Worm (Caenorhabditis elegans) whole organism, L4 larva: ENCODE results near the gene zyg-12.

Experiments
- F49E8.2 ChIP-seq: sonication (generic microtip); optimal IDR thresholded peaks from 2 replicates; lab custom pipeline; 2016; ENCODE audit warnings: missing compliant biosample characterization, mild to moderate bottlenecking, missing genetic modification characterization, borderline replicate concordance
- T20F7.1 ChIP-seq: fragments of 200-800 bp; sonication (Bioruptor generic); optimal IDR thresholded peaks from 2 replicates; lab custom pipeline; 2018; ENCODE audit warnings: mild to moderate bottlenecking, missing genetic modification characterization, missing compliant biosample characterization
- Y48G9A.11 ChIP-seq: fragments of 200-800 bp; sonication (Bioruptor generic); IDR thresholded peaks from 2 replicates; pipeline ENCODE4 v1.3.6; 2022; ENCODE audit warnings: missing genetic modification reagents, missing genetic modification characterization, missing compliant biosample characterization
- ZK546.5 ChIP-seq, 2 experiments: sonication (generic microtip); optimal IDR thresholded peaks; 2 replicates each; lab custom pipeline; 2017; ENCODE audit warnings: missing biosample characterization in 2 of 2, missing genetic modification characterization in 2 of 2
- aha-1 ChIP-seq: fragments of 150-350 bp; peaks from one replicate; lab custom pipeline; 2014; ENCODE audit warnings: missing biosample characterization, missing genetic modification characterization
- arid-1 ChIP-seq: fragments of 200-800 bp; sonication (Bioruptor generic); conservative IDR thresholded peaks from 2 replicates; pipeline ENCODE4 v1.3.6; 2022; ENCODE audit warnings: missing genetic modification reagents, missing genetic modification characterization, missing compliant biosample characterization
- ceh-82 ChIP-seq: sonication (generic microtip); optimal IDR thresholded peaks from 2 replicates; lab custom pipeline; 2017; ENCODE audit warnings: missing biosample characterization, missing genetic modification characterization
- ces-1 ChIP-seq: fragments of 150-350 bp; sonication (generic microtip); optimal IDR thresholded peaks from 4 replicates; lab custom pipeline; 2014; ENCODE audit warnings: missing biosample characterization, missing genetic modification reagents, missing genetic modification characterization
- ctbp-1 ChIP-seq: fragments of 200-800 bp; sonication (Bioruptor generic); IDR thresholded peaks from 2 replicates; pipeline ENCODE4 v1.3.6; 2022; ENCODE audit warnings: missing genetic modification reagents, missing genetic modification characterization, missing compliant biosample characterization
- daf-12 ChIP-seq: fragments of 150-350 bp; optimal IDR thresholded peaks from 2 replicates; lab custom pipeline; 2014; ENCODE audit warnings: missing biosample characterization, missing genetic modification reagents, missing genetic modification characterization
- daf-19 ChIP-seq: fragments of 200-800 bp; sonication (Bioruptor generic); conservative IDR thresholded peaks from 2 replicates; pipeline ENCODE4 v1.3.6; 2022; ENCODE audit warnings: missing genetic modification characterization, missing compliant biosample characterization
- dmd-6 ChIP-seq: fragments of 200-800 bp; sonication (Bioruptor generic); IDR thresholded peaks from 2 replicates; pipeline ENCODE4 v1.3.6; 2022; ENCODE audit warnings: missing genetic modification reagents, missing genetic modification characterization, missing compliant biosample characterization
- dmd-9 ChIP-seq: fragments of 200-800 bp; sonication (Bioruptor generic); IDR thresholded peaks from 2 replicates; pipeline ENCODE4 v1.3.6; 2022; ENCODE audit warnings: missing genetic modification reagents, missing genetic modification characterization, missing compliant biosample characterization
- duxl-1 ChIP-seq: sonication (generic microtip); optimal IDR thresholded peaks from 2 replicates; lab custom pipeline; 2016; ENCODE audit warnings: mild to moderate bottlenecking, missing genetic modification characterization, moderate library complexity, missing compliant biosample characterization; ENCODE audit not compliant: poor library complexity
- fkh-10 ChIP-seq: fragments of 150-350 bp; optimal IDR thresholded peaks from 2 replicates; lab custom pipeline; 2014; ENCODE audit warnings: missing biosample characterization, missing genetic modification reagents, missing genetic modification characterization
- gei-8 ChIP-seq: fragments of 200-800 bp; sonication (Bioruptor generic); optimal IDR thresholded peaks from 2 replicates; lab custom pipeline; 2018; ENCODE audit warnings: mild to moderate bottlenecking, missing genetic modification characterization, missing compliant biosample characterization
- hif-1 ChIP-seq, 2 experiments: sonication (generic microtip); optimal IDR thresholded peaks; 2 replicates each; lab custom pipeline; 2016 to 2017; ENCODE audit warnings: missing compliant biosample characterization in 2 of 2, missing genetic modification characterization in 2 of 2, missing genetic modification reagents in 2 of 2, missing genotype in 2 of 2, mild to moderate bottlenecking in 1 of 2
- lin-1 ChIP-seq: fragments of 200-800 bp; sonication (Bioruptor generic); IDR thresholded peaks from 2 replicates; pipeline ENCODE4 v1.3.6; 2022; ENCODE audit warnings: missing genetic modification reagents, missing genetic modification characterization, missing compliant biosample characterization
- lin-29 ChIP-seq: fragments of 200-800 bp; sonication (Bioruptor generic); IDR thresholded peaks from 2 replicates; pipeline ENCODE4 v1.3.6; 2022; ENCODE audit warnings: missing genetic modification reagents, missing genetic modification characterization, missing compliant biosample characterization
- lin-38 ChIP-seq: fragments of 200-800 bp; sonication (Bioruptor generic); IDR thresholded peaks from 2 replicates; pipeline ENCODE4 v1.3.6; 2022; ENCODE audit warnings: missing genetic modification reagents, missing genetic modification characterization, missing compliant biosample characterization
- lir-3 ChIP-seq: sonication (generic microtip); optimal IDR thresholded peaks from 2 replicates; lab custom pipeline; 2016; ENCODE audit warnings: mild to moderate bottlenecking, missing genetic modification characterization, missing compliant biosample characterization
- mdt-29 ChIP-seq: fragments of 200-800 bp; sonication (Bioruptor generic); IDR thresholded peaks from 2 replicates; pipeline ENCODE4 v1.3.6; 2022; ENCODE audit warnings: missing genetic modification reagents, missing genetic modification characterization, missing compliant biosample characterization
- mes-2 ChIP-seq: sonication (generic microtip); optimal IDR thresholded peaks from 2 replicates; lab custom pipeline; 2016; ENCODE audit warnings: missing genotype, mild to moderate bottlenecking, missing genetic modification characterization, missing compliant biosample characterization; ENCODE audit not compliant: poor library complexity, severe bottlenecking
- mxl-3 ChIP-seq: fragments of 200-800 bp; sonication (Bioruptor generic); optimal IDR thresholded peaks from 2 replicates; lab custom pipeline; 2018; ENCODE audit warnings: mild to moderate bottlenecking, missing genetic modification characterization, missing compliant biosample characterization
- nhr-102 ChIP-seq: sonication (generic microtip); optimal IDR thresholded peaks from 2 replicates; lab custom pipeline; 2016; ENCODE audit warnings: mild to moderate bottlenecking, missing genetic modification characterization, moderate library complexity, missing compliant biosample characterization
- nhr-11 ChIP-seq: fragments of 150-350 bp; optimal IDR thresholded peaks from 2 replicates; lab custom pipeline; 2014; ENCODE audit warnings: missing biosample characterization, missing genetic modification characterization
- nhr-111 ChIP-seq: fragments of 200-800 bp; sonication (Bioruptor generic); optimal IDR thresholded peaks from 2 replicates; lab custom pipeline; 2018; ENCODE audit warnings: mild to moderate bottlenecking, missing genetic modification characterization, missing compliant biosample characterization
- nhr-237 ChIP-seq: sonication (generic microtip); optimal IDR thresholded peaks from 2 replicates; lab custom pipeline; 2017; ENCODE audit warnings: missing biosample characterization, missing genetic modification characterization
- nhr-28 ChIP-seq: fragments of 150-350 bp; optimal IDR thresholded peaks from 2 replicates; lab custom pipeline; 2014; ENCODE audit warnings: missing biosample characterization, missing genetic modification characterization
- nhr-41 ChIP-seq: fragments of 200-800 bp; sonication (Bioruptor generic); IDR thresholded peaks from 2 replicates; pipeline ENCODE4 v1.3.6; 2022; ENCODE audit warnings: missing genetic modification reagents, missing genetic modification characterization, missing compliant biosample characterization
- nhr-6 ChIP-seq: fragments of 150-350 bp; optimal IDR thresholded peaks from 2 replicates; lab custom pipeline; 2014; ENCODE audit warnings: missing biosample characterization, missing genetic modification characterization
- pha-4 ChIP-seq, 2 experiments: fragments of 150-350 bp in 1 of 2; fragments of 200-800 bp in 1 of 2; sonication (Bioruptor generic) in 1 of 2; IDR thresholded peaks in 1 of 2; optimal IDR thresholded peaks in 1 of 2; 2 replicates each; pipeline versions ENCODE4 v1.3.6 to Lab custom; 2014 to 2022; ENCODE audit warnings: missing genetic modification characterization in 2 of 2, missing genetic modification reagents in 2 of 2, missing biosample characterization in 1 of 2, missing compliant biosample characterization in 1 of 2
- php-3 ChIP-seq: fragments of 200-800 bp; sonication (Bioruptor generic); IDR thresholded peaks from 2 replicates; pipeline ENCODE4 v1.3.6; 2022; ENCODE audit warnings: missing genetic modification reagents, missing genetic modification characterization, missing compliant biosample characterization
- rbr-2 ChIP-seq: sonication (generic microtip); optimal IDR thresholded peaks from 2 replicates; lab custom pipeline; 2016; ENCODE audit warnings: missing genotype, missing genetic modification characterization, missing compliant biosample characterization
- sdz-12 ChIP-seq: fragments of 200-800 bp; sonication (Bioruptor generic); optimal IDR thresholded peaks from 2 replicates; lab custom pipeline; 2018; ENCODE audit warnings: mild to moderate bottlenecking, missing genetic modification characterization, missing compliant biosample characterization
- set-16 ChIP-seq: fragments of 200-800 bp; sonication (Bioruptor generic); IDR thresholded peaks from 2 replicates; pipeline ENCODE4 v1.3.6; 2022; ENCODE audit warnings: missing genetic modification reagents, missing genetic modification characterization, missing compliant biosample characterization
- spr-3 ChIP-seq: fragments of 200-800 bp; sonication (Bioruptor generic); optimal IDR thresholded peaks from 2 replicates; lab custom pipeline; 2018; ENCODE audit warnings: mild to moderate bottlenecking, missing genetic modification characterization, missing compliant biosample characterization
- tag-97 ChIP-seq: fragments of 200-800 bp; sonication (Bioruptor generic); IDR thresholded peaks from 2 replicates; pipeline ENCODE4 v1.3.6; 2022; ENCODE audit warnings: missing genetic modification characterization, missing compliant biosample characterization
- unc-130 ChIP-seq: sonication (generic microtip); optimal IDR thresholded peaks from 2 replicates; lab custom pipeline; 2016; ENCODE audit warnings: missing genetic modification reagents, missing genetic modification characterization, missing compliant biosample characterization
- unc-62 ChIP-seq, 3 experiments: fragments of 150-350 bp in 1 of 3; sonication (generic microtip); optimal IDR thresholded peaks in 2 of 3; peaks in 1 of 3; 1 replicate in 1 of 3; 2 replicates in 2 of 3; lab custom pipeline; 2014 to 2017; ENCODE audit warnings: missing biosample characterization in 3 of 3, missing genetic modification characterization in 3 of 3, missing genetic modification reagents in 3 of 3, missing genotype in 1 of 3
- zip-2 ChIP-seq: fragments of 150-350 bp; optimal IDR thresholded peaks from 2 replicates; lab custom pipeline; 2014; ENCODE audit warnings: missing biosample characterization, missing genetic modification characterization
- ztf-11 ChIP-seq: fragments of 150-350 bp; optimal IDR thresholded peaks from 2 replicates; lab custom pipeline; 2014; ENCODE audit warnings: missing biosample characterization, missing genetic modification characterization

zyg-12 gene

ce11 chrII:4946775-4947174, 2.9 kb upstream of the zyg-12 start (continued):
- TF ChIP-seq pha-4 (GFP tag; IDR thresholded peaks at IDR 0.05; lab: Robert Waterston, UW) (no peak), pha-4 (tag; optimal IDR thresholded peaks at IDR 0.05; lab: Kevin White, UChicago) (no peak), T20F7.1 (GFP tag; lab: Kevin White, UChicago) (peak; percentile 70), F49E8.2 (tag; lab: Kevin White, UChicago) (no peak), mxl-3 (GFP tag; lab: Kevin White, UChicago) (no peak), fkh-10 (GFP tag; lab: Kevin White, UChicago) (no peak), ztf-11 (tag; lab: Kevin White, UChicago) (no peak), ces-1 (no peak), ceh-82 (tag; lab: Kevin White, UChicago) (no peak), tag-97 (GFP tag; lab: Robert Waterston, UW) (no peak), nhr-237 (tag; lab: Kevin White, UChicago) (no peak), hif-1 (tag; optimal IDR thresholded peaks at IDR 0.05; lab: Kevin White, UChicago) (no peak), rbr-2 (tag; lab: Kevin White, UChicago) (no peak), nhr-6 (tag; lab: Kevin White, UChicago) (peak; percentile 64), daf-19 (GFP tag; lab: Robert Waterston, UW) (no peak), nhr-11 (no peak), ctbp-1 (GFP tag; lab: Robert Waterston, UW) (no peak)

- no peak for TF ChIP-seq nhr-111 (GFP tag; lab: Kevin White, UChicago)
- TF ChIP-seq duxl-1 (tag; lab: Kevin White, UChicago), result peak; percentile 22
- TF ChIP-seq lin-38 (GFP tag; lab: Robert Waterston, UW), result peak; percentile 39
- no peak for TF ChIP-seq mdt-29 (GFP tag; lab: Robert Waterston, UW)
- TF ChIP-seq Y48G9A.11 (GFP tag; lab: Robert Waterston, UW), result peak; percentile 43; the same call in 1 of the 2 replicates
- 0 out of 2 replicates have a peak, but pooled peaks have one; percentile 7 for TF ChIP-seq arid-1 (GFP tag; lab: Robert Waterston, UW)
Observed at ce11 chrII:4948118-4948517, 1.6 kb upstream of the zyg-12 start.

ce11 chrII:4953289-4953688, 3.6 kb downstream of the zyg-12 start, which contains the start of gene ndx-3:
Gene ndx-3 (plus strand): TSS chrII:4953589.
- TF ChIP-seq nhr-28 (tag; lab: Kevin White, UChicago), result no peak
- TF ChIP-seq nhr-111 (GFP tag; lab: Kevin White, UChicago), result no peak
- TF ChIP-seq spr-3 (GFP tag; lab: Kevin White, UChicago), result no peak
- no peak for TF ChIP-seq dmd-6
- no peak for TF ChIP-seq lin-1 (GFP tag; lab: Robert Waterston, UW)
- no peak for TF ChIP-seq nhr-41 (GFP tag; lab: Robert Waterston, UW)
- no peak for TF ChIP-seq mes-2
- no peak for TF ChIP-seq Y48G9A.11 (GFP tag; lab: Robert Waterston, UW)
- no peak for TF ChIP-seq unc-130 (GFP tag; lab: Kevin White, UChicago)
- no peak for TF ChIP-seq lir-3 (tag; lab: Kevin White, UChicago)
- TF ChIP-seq ZK546.5 (tag; optimal IDR thresholded peaks at IDR 0.05; lab: Kevin White, UChicago), result no peak
- no peak for TF ChIP-seq daf-19 (GFP tag; lab: Robert Waterston, UW)
- TF ChIP-seq nhr-102, result no peak

ce11 chrII:4954099-4954959, 4.6 kb downstream of the zyg-12 start:
- peak; percentile 94 for TF ChIP-seq aha-1 (tag; lab: Kevin White, UChicago)
- TF ChIP-seq daf-12 (tag; lab: Kevin White, UChicago), result no peak
- no peak for TF ChIP-seq mxl-3 (GFP tag; lab: Kevin White, UChicago)
- TF ChIP-seq lin-29, result no peak
- TF ChIP-seq unc-62 (GFP tag; optimal IDR thresholded peaks at IDR 0.05 in 1 of 2; lab: Kevin White, UChicago), result peak in 1 of 2 experiments; percentile 62
- no peak for TF ChIP-seq unc-62 (tag; optimal IDR thresholded peaks at IDR 0.05; lab: Kevin White, UChicago)
- no peak for TF ChIP-seq set-16
- no peak for TF ChIP-seq F49E8.2 (tag; lab: Kevin White, UChicago)
- no peak for TF ChIP-seq unc-130 (GFP tag; lab: Kevin White, UChicago)
- TF ChIP-seq dmd-9 (GFP tag; lab: Robert Waterston, UW), result no peak
- TF ChIP-seq hif-1 (tag; optimal IDR thresholded peaks at IDR 0.05; lab: Kevin White, UChicago), result no peak
- no peak for TF ChIP-seq gei-8 (GFP tag; lab: Kevin White, UChicago)
- peak; percentile 54 for TF ChIP-seq lin-38 (GFP tag; lab: Robert Waterston, UW)
- no peak for TF ChIP-seq dmd-6
- TF ChIP-seq zip-2 (tag; lab: Kevin White, UChicago), result no peak
- TF ChIP-seq php-3 (GFP tag; lab: Robert Waterston, UW), result no peak
- no peak for TF ChIP-seq sdz-12 (GFP tag; lab: Kevin White, UChicago)
